Worm (Caenorhabditis elegans): Measurements from ENCODE around the gene Y41E3.7.

DNA sequence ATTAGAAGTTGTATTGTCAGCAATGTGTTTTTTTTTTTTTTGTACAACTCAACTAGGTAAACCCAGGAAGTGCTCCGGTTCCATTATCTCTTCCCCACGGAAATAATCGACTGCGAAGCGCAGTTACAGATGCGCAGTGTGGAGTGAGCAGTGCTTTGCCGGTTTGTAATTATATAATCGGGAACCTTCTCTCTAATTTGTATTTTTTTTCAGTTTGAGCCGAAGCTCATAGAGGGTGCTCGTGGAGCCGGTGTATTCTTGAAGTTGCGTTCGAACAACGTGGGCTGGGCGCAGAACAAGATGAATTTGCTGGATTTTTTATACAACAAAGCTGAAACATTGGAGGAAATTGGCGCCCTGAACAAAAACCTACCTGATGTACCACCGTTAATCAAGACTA, 44.2 kb downstream of the Y41E3.7 start, which contains the start of gene Y41E3.13:
- TF ChIP-seq nhr-237 (tag; optimal IDR thresholded peaks at IDR 0.05) (no peak), nhr-12 (tag; optimal IDR thresholded peaks at IDR 0.05) (no peak), hlh-1 (tag; optimal IDR thresholded peaks at IDR 0.05) (no peak), M03D4.4 (tag; optimal IDR thresholded peaks at IDR 0.05) (no peak), lin-13 (tag; optimal IDR thresholded peaks at IDR 0.05) (no peak), zip-8 (tag; optimal IDR thresholded peaks at IDR 0.05) (no peak), mep-1 (tag; optimal IDR thresholded peaks at IDR 0.05) (no peak), elt-3 (tag; optimal IDR thresholded peaks at IDR 0.05) (no peak), snpc-4 (tag; optimal IDR thresholded peaks at IDR 0.05) (no peak), unc-62 (GFP tag; optimal IDR thresholded peaks at IDR 0.05) (no peak), drap-1 (GFP tag; optimal IDR thresholded peaks at IDR 0.05) (no peak), unc-120 (tag; optimal IDR thresholded peaks at IDR 0.05; ENCODE audit: poor library complexity, severe bottlenecking) (no peak), pha-4 (tag; optimal IDR thresholded peaks at IDR 0.05) (no peak)
